Fruit fly (Drosophila melanogaster) S2 (cell line): Measurements from ENCODE around the gene odd.

Source experiments
- CG8478 ChIP-seq: fragments of >200 bp; optimal IDR thresholded peaks from 2 replicates; lab custom pipeline; 2018
- CTCF ChIP-seq, 2 experiments: fragments of >200 bp; optimal IDR thresholded peaks; 2 replicates each; lab custom pipeline; 2018

Gene odd

DNA sequence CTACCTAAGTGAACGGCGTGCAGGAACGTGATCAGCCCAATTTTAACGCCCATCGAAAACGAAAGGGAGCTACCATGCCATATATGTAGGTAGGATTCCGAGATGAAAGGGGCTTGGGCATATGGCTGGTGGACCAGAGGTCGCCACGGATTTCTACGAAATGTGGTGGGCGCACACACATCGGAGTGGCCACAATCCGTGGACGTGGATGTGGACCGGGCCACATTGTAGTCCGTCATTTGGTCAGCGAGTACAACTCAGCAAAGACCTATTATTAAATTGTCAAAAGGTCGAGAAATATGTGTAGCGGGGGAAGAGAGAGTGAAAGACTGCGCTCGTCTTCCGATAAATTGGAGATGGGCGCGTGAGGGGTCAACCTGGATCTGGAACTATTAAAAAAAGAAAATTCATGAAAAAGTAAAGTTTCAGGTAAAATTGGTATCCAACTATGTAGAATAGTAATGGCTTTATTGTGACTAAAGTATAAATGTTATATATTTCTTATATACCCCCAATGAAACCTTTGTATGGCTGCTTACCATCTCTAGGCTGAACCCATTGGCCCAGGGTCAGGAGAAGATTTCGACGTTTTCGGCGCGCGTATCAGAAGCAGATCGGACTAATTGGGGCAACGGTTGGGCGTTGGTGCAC lies 51.0 kb downstream of the odd start:
- TF ChIP-seq CTCF (optimal IDR thresholded peaks at IDR 0.05; lab: Kevin White, UChicago) (no peak), CG8478 (lab: Kevin White, UChicago) (no peak)
